Worm (Caenorhabditis elegans) whole organism, mixed stage, embryonic: ENCODE data around the gene snu-13.

Experiments
- lsy-2 ChIP-seq: fragments of 150-350 bp; optimal IDR thresholded peaks from 2 replicates; lab custom pipeline; 2014; ENCODE audit warnings: missing biosample characterization, missing genetic modification characterization
- mab-5 ChIP-seq: fragments of 150-350 bp; optimal IDR thresholded peaks from 2 replicates; lab custom pipeline; 2014; ENCODE audit warnings: missing biosample characterization, missing genetic modification characterization
- mep-1 ChIP-seq: fragments of 150-350 bp; optimal IDR thresholded peaks from 2 replicates; lab custom pipeline; 2017; ENCODE audit warnings: missing biosample characterization, missing genetic modification reagents, missing genetic modification characterization, inconsistent platforms
- nhr-237 ChIP-seq: fragments of 150-350 bp; optimal IDR thresholded peaks from 2 replicates; lab custom pipeline; 2014; ENCODE audit warnings: missing biosample characterization, missing genetic modification characterization
- pha-4 ChIP-seq: fragments of 150-350 bp; optimal IDR thresholded peaks from 2 replicates; lab custom pipeline; 2018; ENCODE audit warnings: missing biosample characterization, missing genetic modification reagents, missing genetic modification characterization
- unc-62 ChIP-seq: fragments of 150-350 bp; optimal IDR thresholded peaks from 2 replicates; lab custom pipeline; 2014; ENCODE audit warnings: missing biosample characterization, missing genetic modification reagents, missing genetic modification characterization

ce11 chrII:10706901-10707300 lies 48.5 kb upstream of the snu-13 start, which contains the start of gene col-80:
- TF ChIP-seq pha-4 (tag; lab: Kevin White, UChicago), result no peak
- TF ChIP-seq lsy-2 (tag; lab: Kevin White, UChicago), result no peak
- TF ChIP-seq mep-1 (tag; lab: Kevin White, UChicago), result no peak
- no peak for TF ChIP-seq unc-62 (GFP tag; lab: Kevin White, UChicago)
- TF ChIP-seq nhr-237 (tag; lab: Kevin White, UChicago), result no peak
- no peak for TF ChIP-seq mab-5 (tag; lab: Kevin White, UChicago)
